Worm (Caenorhabditis elegans): ENCODE results near the gene F07G6.5.
"Not testable (repeated sequence)": the region's sequence is repeated elsewhere in the genome, so short reads cannot be mapped to it uniquely, and the experiment has no call there.

Gene F07G6.5

DNA sequence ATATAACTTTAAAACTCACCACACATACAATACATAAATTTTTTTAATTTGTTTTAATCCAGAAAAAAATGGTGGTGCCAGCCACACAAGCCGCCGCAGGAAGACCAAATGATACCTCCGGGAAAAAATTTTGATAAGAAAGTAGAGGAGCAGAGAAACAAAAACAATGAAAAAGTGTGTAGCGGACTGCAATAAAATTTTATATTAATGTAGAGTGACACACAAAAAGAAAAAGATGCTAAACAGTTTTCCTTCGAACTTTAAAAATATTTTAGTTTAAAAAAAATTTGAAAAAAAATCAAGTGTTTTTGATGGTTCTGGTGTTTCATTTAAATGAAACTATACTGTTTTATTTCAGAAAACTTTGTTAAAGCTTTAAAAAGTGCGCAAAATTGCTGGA, 16.4 kb downstream of the F07G6.5 start, which contains the start of gene C36C9.12:
C36C9.12 (minus strand) TSS at position 101 of the 400 bp plus-strand sequence.
- TF ChIP-seq ZK185.1 (tag; optimal IDR thresholded peaks at IDR 0.05; ENCODE audit: poor library complexity, severe bottlenecking); F23B12.7 (tag; optimal IDR thresholded peaks at IDR 0.05; ENCODE audit: insufficient read depth); tlf-1 (GFP tag; optimal IDR thresholded peaks at IDR 0.05): not testable (repeated sequence)

DNA sequence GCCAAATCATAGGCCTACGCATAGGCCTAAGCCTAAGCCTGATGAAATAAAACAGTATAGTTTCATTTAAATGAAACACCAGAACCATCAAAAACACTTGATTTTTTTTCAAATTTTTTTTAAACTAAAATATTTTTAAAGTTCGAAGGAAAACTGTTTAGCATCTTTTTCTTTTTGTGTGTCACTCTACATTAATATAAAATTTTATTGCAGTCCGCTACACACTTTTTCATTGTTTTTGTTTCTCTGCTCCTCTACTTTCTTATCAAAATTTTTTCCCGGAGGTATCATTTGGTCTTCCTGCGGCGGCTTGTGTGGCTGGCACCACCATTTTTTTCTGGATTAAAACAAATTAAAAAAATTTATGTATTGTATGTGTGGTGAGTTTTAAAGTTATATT, 19.4 kb downstream of the F07G6.5 start, which contains the start of gene C36C9.11:
C36C9.11 (plus strand) TSS at position 301 of the 400 bp plus-strand sequence.
- TF ChIP-seq bed-2 (GFP tag; IDR thresholded peaks at IDR 0.05); snpc-3.4 (tag; optimal IDR thresholded peaks at IDR 0.05); lin-26 (GFP tag; IDR thresholded peaks at IDR 0.05): not testable (repeated sequence)

DNA sequence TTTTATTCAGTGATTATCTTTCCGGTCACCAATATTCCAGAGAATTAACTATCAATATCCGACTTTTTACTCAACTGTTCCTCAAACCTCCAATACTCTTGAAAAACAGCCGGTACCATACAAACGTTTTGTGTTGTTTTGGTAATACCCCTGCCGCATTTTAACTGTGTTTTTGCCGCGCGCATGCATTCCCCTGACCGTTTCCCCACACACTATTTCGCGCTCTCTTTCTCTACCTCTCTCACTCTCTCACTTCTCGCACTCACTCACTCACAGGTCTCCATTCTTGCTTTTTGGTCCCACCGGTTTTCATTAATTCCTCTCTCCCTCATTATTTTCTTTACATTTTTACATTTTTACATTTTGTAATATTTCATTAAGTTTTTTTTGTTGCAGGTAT, 23.9 kb downstream of the F07G6.5 start, which contains the start of gene meg-4:
meg-4 (plus strand) TSS at position 397 of the 400 bp plus-strand sequence.
- TF ChIP-seq F55B11.4 (tag; optimal IDR thresholded peaks at IDR 0.05; ENCODE audit: borderline replicate concordance, insufficient read depth) = no peak
- no peak for TF ChIP-seq lin-40 (tag; optimal IDR thresholded peaks at IDR 0.05)
- peak; percentile 62 for TF ChIP-seq hmg-1.2 (GFP tag; IDR thresholded peaks at IDR 0.05)
- 0 out of 2 replicates have a peak, but pooled peaks have one; percentile 29 for TF ChIP-seq madf-6 (GFP tag; IDR thresholded peaks at IDR 0.05)
- TF ChIP-seq B0336.3 (GFP tag; IDR thresholded peaks at IDR 0.05) = no peak

DNA sequence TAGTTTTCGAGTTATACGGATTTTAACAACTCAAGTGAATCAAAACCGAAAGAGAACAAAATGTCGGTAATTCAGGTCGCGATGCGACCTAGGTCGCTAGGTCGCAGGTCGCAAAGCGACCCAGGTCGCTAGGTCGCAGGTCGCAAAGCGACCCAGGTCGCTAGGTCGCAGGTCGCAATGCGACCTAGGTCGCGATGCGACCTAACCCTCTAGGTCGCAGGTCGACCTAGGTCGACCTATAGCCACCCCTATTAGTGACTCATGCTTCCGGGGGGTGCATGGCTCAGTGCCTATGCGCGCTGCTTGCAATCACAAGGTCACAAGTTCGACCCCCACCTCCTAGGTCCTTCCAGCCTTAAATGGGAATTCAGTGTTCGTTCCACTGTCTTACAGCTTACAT, 25.0 kb downstream of the F07G6.5 start:
- not testable (repeated sequence) for TF ChIP-seq rpc-1 (optimal IDR thresholded peaks at IDR 0.05)
- TF ChIP-seq rpc-1 (tag; optimal IDR thresholded peaks at IDR 0.05) (peak; percentile 15), egrh-3 (GFP tag; IDR thresholded peaks at IDR 0.05) (peak; percentile 44; the same call in 1 of the 2 replicates), nhr-120 (GFP tag; IDR thresholded peaks at IDR 0.05) (0 out of 2 replicates have a peak, but pooled peaks have one; percentile 56), nfyb-1 (GFP tag; IDR thresholded peaks at IDR 0.05) (0 out of 2 replicates have a peak, but pooled peaks have one; percentile 15)

DNA sequence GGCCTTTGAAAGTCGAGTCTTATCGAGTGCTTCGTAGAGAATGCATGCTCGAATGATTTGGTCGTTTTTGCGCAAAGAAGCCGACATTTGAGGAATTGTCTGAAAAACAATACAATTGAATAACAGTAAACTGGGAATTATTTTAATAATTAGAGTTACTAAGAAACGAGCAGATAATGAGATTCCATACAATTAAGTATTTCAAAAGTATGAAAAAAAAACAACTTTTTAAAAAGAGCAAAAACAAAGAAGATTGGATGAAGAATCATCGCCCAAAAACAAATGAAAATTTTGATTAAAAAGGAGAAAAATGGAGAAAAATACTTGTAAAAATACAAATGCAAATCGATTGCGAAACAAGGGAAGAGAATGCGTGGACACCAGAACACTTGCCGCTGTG, 28.4 kb downstream of the F07G6.5 start, which contains the start of gene fbxa-170:
fbxa-170 (minus strand) TSS at position 101 of the 400 bp plus-strand sequence.
- no peak for TF ChIP-seq bed-2 (GFP tag; IDR thresholded peaks at IDR 0.05)
- TF ChIP-seq nhr-27 (tag; optimal IDR thresholded peaks at IDR 0.05) = no peak
- TF ChIP-seq pbrm-1 (GFP tag; IDR thresholded peaks at IDR 0.05) = no peak
- no peak for TF ChIP-seq akir-1 (GFP tag; optimal IDR thresholded peaks at IDR 0.05)
- no peak for TF ChIP-seq lsy-27 (tag; optimal IDR thresholded peaks at IDR 0.05; ENCODE audit: borderline replicate concordance, insufficient read depth)
- TF ChIP-seq lin-35 (GFP tag; optimal IDR thresholded peaks at IDR 0.05) = no peak
- TF ChIP-seq madf-6 (GFP tag; IDR thresholded peaks at IDR 0.05) = no peak
- no peak for TF ChIP-seq hsf-1 (GFP tag; IDR thresholded peaks at IDR 0.05)
- no peak for TF ChIP-seq attf-5 (GFP tag; optimal IDR thresholded peaks at IDR 0.05)
- TF ChIP-seq ztf-28 (GFP tag; IDR thresholded peaks at IDR 0.05) = no peak
- no peak for TF ChIP-seq ztf-3 (GFP tag; optimal IDR thresholded peaks at IDR 0.05)
- no peak for TF ChIP-seq F37B4.10 (GFP tag; IDR thresholded peaks at IDR 0.05)

DNA sequence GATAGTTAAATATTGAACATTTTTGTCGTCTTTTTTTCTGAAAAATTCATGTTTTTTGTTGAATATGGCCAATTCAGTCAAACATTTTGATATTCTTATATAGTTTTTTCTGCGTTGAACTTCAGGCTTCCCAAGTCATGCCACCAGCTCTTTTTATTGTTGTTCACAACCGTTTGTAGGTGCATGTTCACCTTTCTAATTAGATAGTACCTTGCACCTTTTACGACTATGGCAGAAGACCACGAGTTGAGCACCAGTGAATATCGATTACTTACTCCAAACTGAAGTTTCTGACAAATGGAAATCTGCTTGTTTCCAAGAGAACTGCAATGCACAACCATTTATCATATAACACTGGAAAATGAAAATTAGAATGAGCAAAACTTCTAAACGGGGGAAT, 30.6 kb downstream of the F07G6.5 start:
- TF ChIP-seq atf-7 (tag; optimal IDR thresholded peaks at IDR 0.05) (no peak), ceh-27 (GFP tag; optimal IDR thresholded peaks at IDR 0.05) (no peak), tbx-9 (tag; optimal IDR thresholded peaks at IDR 0.05; ENCODE audit: borderline replicate concordance) (no peak), ceh-79 (tag; optimal IDR thresholded peaks at IDR 0.05) (no peak)

Measured in whole organism, young adult.